Worm (Caenorhabditis elegans) whole organism, L2 larva: Measurements from ENCODE around the gene clec-250.
"Not testable (repeated sequence)": the region's sequence is repeated elsewhere in the genome, so short reads cannot be mapped to it uniquely, and the experiment has no call there.

Source experiments
- C34F6.9 ChIP-seq: fragments of 150-350 bp; optimal IDR thresholded peaks from 2 replicates; lab custom pipeline; 2014; ENCODE audit warnings: missing biosample characterization, missing genetic modification characterization
- fos-1 ChIP-seq: fragments of 150-350 bp; optimal IDR thresholded peaks from 2 replicates; lab custom pipeline; 2014; ENCODE audit warnings: missing biosample characterization, missing genetic modification characterization
- nhr-6 ChIP-seq: fragments of 150-350 bp; optimal IDR thresholded peaks from 2 replicates; lab custom pipeline; 2014; ENCODE audit warnings: missing biosample characterization, missing genetic modification characterization
- snpc-4 ChIP-seq: fragments of 150-350 bp; optimal IDR thresholded peaks from 2 replicates; lab custom pipeline; 2014; ENCODE audit warnings: missing biosample characterization, missing genetic modification characterization
- unc-39 ChIP-seq: fragments of 150-350 bp; optimal IDR thresholded peaks from 2 replicates; lab custom pipeline; 2014; ENCODE audit warnings: missing biosample characterization, missing genetic modification characterization

DNA sequence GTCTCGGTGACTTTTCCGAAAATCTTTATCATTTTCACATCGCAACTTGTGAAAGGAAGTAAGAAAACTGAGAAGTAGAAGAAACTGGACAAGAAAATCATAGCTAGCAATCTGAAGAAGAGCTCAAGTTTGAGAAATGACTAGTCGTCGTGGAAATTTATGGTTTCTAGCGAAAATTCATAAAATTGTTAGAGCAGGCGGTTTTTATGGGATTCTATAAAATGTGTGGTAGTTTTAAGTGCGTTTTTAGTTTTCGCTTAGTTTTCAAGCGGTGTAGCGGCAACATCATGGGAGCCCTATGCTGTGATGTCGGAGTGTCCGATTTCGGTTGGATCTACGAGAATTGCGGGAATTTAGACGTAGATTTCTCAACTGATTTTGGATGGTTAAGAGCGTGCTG is 12.3 kb upstream of the clec-250 start, which contains the start of gene clec-254:
- TF ChIP-seq snpc-4 (tag; lab: Kevin White, UChicago); fos-1; C34F6.9 (tag; lab: Kevin White, UChicago); nhr-6 (tag; lab: Kevin White, UChicago); unc-39 (tag; lab: Kevin White, UChicago): not testable (repeated sequence)
